Fruit fly (Drosophila melanogaster): ENCODE results near the gene CG15576.

Gene CG15576

dm6 chrX:4262661-4263060 lies 10.1 kb upstream of the CG15576 start (continued):
- 0 out of 2 replicates have a peak, but pooled peaks have one; percentile 33 for TF ChIP-seq CG9932 (GFP tag; IDR thresholded peaks at IDR 0.05)
- TF ChIP-seq CG15601 (tag; optimal IDR thresholded peaks at IDR 0.05): no peak
- TF ChIP-seq HHEX (GFP tag; optimal IDR thresholded peaks at IDR 0.05): peak; percentile 45
- TF ChIP-seq HmgZ (tag; optimal IDR thresholded peaks at IDR 0.05): peak; percentile 37
- TF ChIP-seq CG1647 (GFP tag; optimal IDR thresholded peaks at IDR 0.05): no peak
- peak; percentile 38 for TF ChIP-seq Hsf (GFP tag; optimal IDR thresholded peaks at IDR 0.05)
- peak; percentile 37 for TF ChIP-seq CG10209 (GFP tag; optimal IDR thresholded peaks at IDR 0.05)
- 0 out of 3 replicates have a peak, but pooled peaks have one; percentile 27 for TF ChIP-seq CG6175 (GFP tag; IDR thresholded peaks at IDR 0.05)
- peak; percentile 40 for TF ChIP-seq CG13624 (GFP tag; optimal IDR thresholded peaks at IDR 0.05)
- peak; percentile 57 for TF ChIP-seq CG13424 (tag; optimal IDR thresholded peaks at IDR 0.05)
- TF ChIP-seq dysf (GFP tag; IDR thresholded peaks at IDR 0.05): peak; percentile 64
- TF ChIP-seq Atf3 (GFP tag; optimal IDR thresholded peaks at IDR 0.05): no peak
- TF ChIP-seq Gug (GFP tag; IDR thresholded peaks at IDR 0.05): peak; percentile 48; the same call in 2 of the 4 replicates
- no peak for TF ChIP-seq gcm2 (GFP tag; optimal IDR thresholded peaks at IDR 0.05)
- TF ChIP-seq CG11695 (GFP tag; IDR thresholded peaks at IDR 0.05): no peak
- peak; percentile 36 for TF ChIP-seq lilli (GFP tag; optimal IDR thresholded peaks at IDR 0.05)
- peak; percentile 46 for TF ChIP-seq CG3847 (GFP tag; IDR thresholded peaks at IDR 0.05)
- peak; percentile 6 for TF ChIP-seq ems (GFP tag; optimal IDR thresholded peaks at IDR 0.05)
- peak; percentile 35 for TF ChIP-seq CG6854 (GFP tag; optimal IDR thresholded peaks at IDR 0.05)
- no peak for TF ChIP-seq CG2202 (tag; optimal IDR thresholded peaks at IDR 0.05)
- TF ChIP-seq H15 (GFP tag; IDR thresholded peaks at IDR 0.05): no peak
- no peak for TF ChIP-seq emc (GFP tag; optimal IDR thresholded peaks at IDR 0.05)
- peak; percentile 64 for TF ChIP-seq row (GFP tag; IDR thresholded peaks at IDR 0.05)
- TF ChIP-seq CG15479 (GFP tag; optimal IDR thresholded peaks at IDR 0.05): no peak
- TF ChIP-seq CG11456 (GFP tag; IDR thresholded peaks at IDR 0.05): 0 out of 3 replicates have a peak, but pooled peaks have one; percentile 31
- TF ChIP-seq cad (GFP tag; optimal IDR thresholded peaks at IDR 0.05): no peak
- no peak for TF ChIP-seq Nf-YC (tag; optimal IDR thresholded peaks at IDR 0.05)
- peak; percentile 23 for TF ChIP-seq Dek (tag; optimal IDR thresholded peaks at IDR 0.05)
- no peak for TF ChIP-seq chinmo (GFP tag; IDR thresholded peaks at IDR 0.05; ENCODE audit: partially characterized antibody)
- TF ChIP-seq CG12744 (GFP tag; optimal IDR thresholded peaks at IDR 0.05): no peak
- TF ChIP-seq CG8765 (GFP tag; IDR thresholded peaks at IDR 0.05): no peak
- peak; percentile 35 for TF ChIP-seq pnt (GFP tag; optimal IDR thresholded peaks at IDR 0.05)
- peak; percentile 60; the same call in 2 of the 3 replicates for TF ChIP-seq zfh1 (GFP tag; IDR thresholded peaks at IDR 0.05)
- peak; percentile 22 for TF ChIP-seq Asciz (GFP tag; optimal IDR thresholded peaks at IDR 0.05)
- TF ChIP-seq Neu2 (GFP tag; optimal IDR thresholded peaks at IDR 0.05; ENCODE audit: borderline replicate concordance): no peak
- peak; percentile 90 for TF ChIP-seq Med (GFP tag)
- TF ChIP-seq slou (GFP tag; optimal IDR thresholded peaks at IDR 0.05): no peak
- TF ChIP-seq CG1233 (GFP tag; optimal IDR thresholded peaks at IDR 0.05): peak; percentile 22
- 0 out of 2 replicates have a peak, but pooled peaks have one; percentile 12 for TF ChIP-seq vvl (GFP tag; IDR thresholded peaks at IDR 0.05)
- TF ChIP-seq Abd-B (GFP tag; optimal IDR thresholded peaks at IDR 0.05): peak; percentile 26
- 0 out of 2 replicates have a peak, but pooled peaks have one; percentile 42 for TF ChIP-seq CG31441 (GFP tag; IDR thresholded peaks at IDR 0.05)
- TF ChIP-seq CG11085 (GFP tag; IDR thresholded peaks at IDR 0.05): 0 out of 2 replicates have a peak, but pooled peaks have one; percentile 16
- TF ChIP-seq zen (tag; optimal IDR thresholded peaks at IDR 0.05): peak; percentile 44
- peak; percentile 33; the same call in 1 of the 2 replicates for TF ChIP-seq Ada2b (GFP tag; IDR thresholded peaks at IDR 0.05)
- TF ChIP-seq CG3726 (GFP tag; IDR thresholded peaks at IDR 0.05): no peak
- TF ChIP-seq Six4 (GFP tag; optimal IDR thresholded peaks at IDR 0.05): peak; percentile 16
- TF ChIP-seq oc (tag; optimal IDR thresholded peaks at IDR 0.05): no peak
- TF ChIP-seq CG9817 (tag; optimal IDR thresholded peaks at IDR 0.05): peak; percentile 34
- TF ChIP-seq Hmr (GFP tag; optimal IDR thresholded peaks at IDR 0.05): peak; percentile 72
- peak; percentile 28 for TF ChIP-seq dmrt11E (tag; optimal IDR thresholded peaks at IDR 0.05)
- TF ChIP-seq NfI (GFP tag; optimal IDR thresholded peaks at IDR 0.05): peak; percentile 53
